Fruit fly (Drosophila melanogaster) whole organism, adult: ENCODE results near the gene exd.

ENCODE experiments used
- CG11617 ChIP-seq: fragments of 200-800 bp; sonication (Bioruptor generic); optimal IDR thresholded peaks from 2 replicates; lab custom pipeline; 2017; ENCODE audit warnings: mild to moderate bottlenecking, missing biosample characterization, missing genetic modification reagents, missing genetic modification characterization
- CG12768 ChIP-seq: fragments of 200-800 bp; sonication (Bioruptor generic); optimal IDR thresholded peaks from 2 replicates; lab custom pipeline; 2017; ENCODE audit warnings: missing biosample characterization, missing genetic modification characterization, mild to moderate bottlenecking, moderate library complexity, missing genetic modification reagents
- CG14711 ChIP-seq: fragments of 200-800 bp; sonication (Bioruptor generic); optimal IDR thresholded peaks from 2 replicates; lab custom pipeline; 2018; ENCODE audit warnings: missing biosample characterization, mild to moderate bottlenecking, missing genetic modification characterization, moderate library complexity
- CG1620 ChIP-seq: fragments of 200-800 bp; sonication (Bioruptor generic); optimal IDR thresholded peaks from 2 replicates; lab custom pipeline; 2016; ENCODE audit warnings: missing biosample characterization, missing genetic modification characterization
- CG33017 ChIP-seq: fragments of 200-800 bp; sonication (Bioruptor generic); optimal IDR thresholded peaks from 2 replicates; lab custom pipeline; 2018; ENCODE audit warnings: missing biosample characterization, mild to moderate bottlenecking, missing genetic modification characterization, moderate library complexity
- CG5204 ChIP-seq: fragments of 200-800 bp; sonication (Bioruptor generic); optimal IDR thresholded peaks from 2 replicates; lab custom pipeline; 2016; ENCODE audit warnings: missing biosample characterization, missing genetic modification characterization
- CG7045 ChIP-seq: fragments of 200-800 bp; sonication (Bioruptor generic); optimal IDR thresholded peaks from 2 replicates; lab custom pipeline; 2017; ENCODE audit warnings: missing biosample characterization, mild to moderate bottlenecking, missing genetic modification characterization
- CG7101 ChIP-seq: fragments of 200-800 bp; sonication (Bioruptor generic); optimal IDR thresholded peaks from 2 replicates; lab custom pipeline; 2018; ENCODE audit warnings: missing biosample characterization, mild to moderate bottlenecking, missing genetic modification characterization, moderate library complexity
- Clk ChIP-seq: fragments of 200-800 bp; sonication (Bioruptor generic); optimal IDR thresholded peaks from 2 replicates; lab custom pipeline; 2017; ENCODE audit warnings: missing biosample characterization, missing genetic modification characterization
- Crg-1 ChIP-seq: fragments of 200-800 bp; sonication (Bioruptor generic); optimal IDR thresholded peaks from 2 replicates; lab custom pipeline; 2016; ENCODE audit warnings: missing biosample characterization, missing genetic modification characterization
- Hr96 ChIP-seq: fragments of 200-800 bp; sonication (Bioruptor generic); optimal IDR thresholded peaks from 2 replicates; lab custom pipeline; 2016; ENCODE audit warnings: missing biosample characterization, missing genetic modification characterization
- Mnt ChIP-seq: fragments of 200-800 bp; sonication (Bioruptor generic); optimal IDR thresholded peaks from 2 replicates; lab custom pipeline; 2016; ENCODE audit warnings: missing biosample characterization, mild to moderate bottlenecking, missing genetic modification characterization
- cic ChIP-seq: fragments of 200-800 bp; sonication (Bioruptor generic); optimal IDR thresholded peaks from 2 replicates; lab custom pipeline; 2017; ENCODE audit warnings: missing biosample characterization, mild to moderate bottlenecking, missing genetic modification characterization, moderate library complexity
- cnc ChIP-seq, 2 experiments: fragments of >200 bp; optimal IDR thresholded peaks; 2 replicates each; lab custom pipeline; 2017
- kay ChIP-seq: fragments of 200-800 bp; sonication (Bioruptor generic); peaks from one replicate; lab custom pipeline; 2016; ENCODE audit warnings: missing biosample characterization, missing genetic modification characterization, borderline replicate concordance
- ovo ChIP-seq: fragments of 200-800 bp; sonication (Bioruptor generic); optimal IDR thresholded peaks from 2 replicates; lab custom pipeline; 2016; ENCODE audit warnings: missing biosample characterization, missing genetic modification characterization

exd gene

DNA sequence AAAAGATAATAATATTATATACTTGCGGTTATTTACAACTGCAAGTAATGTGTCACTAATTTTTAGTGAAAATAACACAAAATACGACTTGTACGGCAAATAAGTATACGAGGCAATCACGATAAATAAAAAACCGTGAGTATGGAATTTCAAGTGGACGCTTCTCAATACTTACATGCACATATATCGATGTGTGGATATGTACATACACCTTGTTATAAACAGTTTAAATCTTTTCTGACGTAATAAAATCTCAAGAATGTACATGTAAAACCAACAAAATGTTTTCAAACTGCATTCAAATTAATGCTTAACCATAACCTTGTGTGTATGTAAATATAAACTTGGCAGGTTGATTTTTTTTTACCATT, 244 bp downstream of the exd start:
- TF ChIP-seq kay (GFP tag; lab: Kevin White, UChicago) (peak; percentile 93), CG11617 (GFP tag; lab: Kevin White, UChicago) (no peak), Mnt (GFP tag; lab: Kevin White, UChicago) (peak; percentile 2)

DNA sequence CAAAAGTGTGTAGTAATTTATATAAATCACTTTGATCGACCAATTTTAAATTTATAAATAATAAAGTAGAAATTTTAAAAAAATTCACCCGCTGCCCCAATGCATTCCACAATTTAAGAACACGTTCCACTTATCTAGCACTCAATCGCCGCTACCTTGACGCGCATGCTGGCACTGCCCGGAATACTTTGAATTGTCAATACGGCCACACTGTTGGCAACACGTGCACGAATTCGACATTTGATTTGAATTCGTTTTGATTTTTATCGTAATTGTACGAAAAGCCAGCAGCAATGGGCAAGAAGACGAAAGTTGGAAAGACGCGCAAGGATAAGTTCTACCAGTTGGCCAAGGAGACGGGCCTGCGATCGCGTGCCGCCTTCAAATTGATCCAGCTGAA, 4.6 kb downstream of the exd start, which contains the start of gene CG8939:
TSS of gene CG8939 (plus strand) at position 186 of the 400 bp plus-strand sequence.
- no peak for TF ChIP-seq Hr96
- no peak for TF ChIP-seq kay (GFP tag; lab: Kevin White, UChicago)
- TF ChIP-seq Clk (GFP tag; lab: Kevin White, UChicago): no peak
- TF ChIP-seq CG14711 (tag; lab: Kevin White, UChicago): no peak
- TF ChIP-seq CG33017 (tag; lab: Kevin White, UChicago): no peak
- TF ChIP-seq Mnt (GFP tag; lab: Kevin White, UChicago): peak; percentile 99

DNA sequence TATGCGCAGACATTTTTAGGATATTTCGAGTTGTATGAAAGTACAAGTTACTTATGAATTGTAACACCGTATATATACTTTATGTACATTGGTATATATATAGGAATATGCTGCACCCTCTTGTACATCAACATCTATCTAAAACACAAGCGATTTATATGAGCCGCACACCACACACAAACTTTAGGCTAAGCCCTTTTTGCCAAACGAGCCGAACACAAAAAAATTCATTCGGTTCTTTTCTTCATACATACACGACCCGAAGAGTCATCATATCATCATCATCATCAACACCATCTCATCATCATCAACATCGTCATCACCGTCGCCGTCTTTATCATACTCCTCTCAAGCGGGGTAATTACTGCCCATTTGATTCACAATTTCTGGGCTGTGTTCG, 12.8 kb downstream of the exd start:
- TF ChIP-seq kay (GFP tag; lab: Kevin White, UChicago): peak; percentile 74
- no peak for TF ChIP-seq cnc (optimal IDR thresholded peaks at IDR 0.05; lab: Kevin White, UChicago)

DNA sequence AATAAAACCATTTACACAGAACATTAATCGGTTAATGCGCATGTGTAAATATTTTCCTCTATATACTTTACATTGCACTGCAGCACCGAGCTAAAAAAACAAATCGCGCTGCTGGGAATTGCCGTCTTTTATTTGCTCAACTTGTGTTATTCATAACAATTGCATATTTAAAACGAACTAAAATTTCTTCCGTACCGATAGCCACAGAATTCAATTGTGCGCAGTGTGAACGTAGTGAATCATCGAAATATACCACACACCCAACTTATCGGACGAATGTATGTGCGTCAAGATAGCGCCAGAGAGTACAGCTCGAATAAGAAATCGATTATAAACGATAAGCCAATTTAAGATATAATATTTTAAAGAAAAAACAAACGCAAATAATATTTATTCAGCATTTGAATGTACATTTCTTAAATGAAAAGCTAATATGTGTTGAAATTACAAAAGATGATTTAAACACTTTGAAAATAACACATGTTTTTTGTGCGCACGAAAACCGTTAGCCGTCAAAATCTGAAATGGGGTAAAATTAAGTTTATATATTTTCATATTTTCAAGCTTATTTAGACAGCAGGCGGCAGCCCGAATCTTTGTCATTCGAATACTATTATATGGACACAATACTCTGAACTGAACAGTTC, 13.4 kb downstream of the exd start, which contains the start of the genes vap and CG12698:
TSS of gene vap (minus strand) at position 262 of the 647 bp plus-strand sequence.
TSS of gene CG12698 (plus strand) at position 597 of the 647 bp plus-strand sequence.
- peak; percentile 24 for TF ChIP-seq ovo (GFP tag; lab: Kevin White, UChicago)
- peak; percentile 56 for TF ChIP-seq kay (GFP tag; lab: Kevin White, UChicago)
- no peak for TF ChIP-seq CG14711 (tag; lab: Kevin White, UChicago)

DNA sequence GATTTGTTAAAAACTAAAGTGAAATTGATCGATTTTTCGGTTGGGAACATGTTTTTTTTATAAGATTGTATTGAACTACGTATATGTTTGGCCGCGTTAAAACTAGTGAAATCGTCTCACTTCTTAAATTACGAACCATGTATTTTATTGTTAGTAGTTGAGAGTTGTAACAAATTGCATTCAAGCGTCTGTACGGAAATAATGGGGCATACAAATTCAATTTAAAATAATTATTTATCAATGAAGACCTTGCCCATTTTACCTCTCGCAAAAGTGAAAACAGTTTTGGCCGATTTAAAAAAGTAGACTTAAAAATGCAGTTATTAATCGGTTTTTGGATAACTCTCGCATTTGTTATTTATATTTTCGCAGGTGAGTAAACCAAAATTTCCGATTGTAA, 16.5 kb downstream of the exd start, which contains the start of gene Muc14A:
TSS of gene Muc14A (plus strand) at position 301 of the 400 bp plus-strand sequence.
- TF ChIP-seq cnc (optimal IDR thresholded peaks at IDR 0.05; lab: Kevin White, UChicago): no peak
- no peak for TF ChIP-seq Hr96
- no peak for TF ChIP-seq CG5204 (GFP tag; lab: Kevin White, UChicago)
- TF ChIP-seq ovo (GFP tag; lab: Kevin White, UChicago): no peak
- no peak for TF ChIP-seq CG7045
- no peak for TF ChIP-seq CG14711 (tag; lab: Kevin White, UChicago)
- TF ChIP-seq Crg-1: no peak
- TF ChIP-seq CG33017 (tag; lab: Kevin White, UChicago): no peak
- no peak for TF ChIP-seq kay (GFP tag; lab: Kevin White, UChicago)
- no peak for TF ChIP-seq CG7101 (tag; lab: Kevin White, UChicago)
- TF ChIP-seq cic: no peak
- TF ChIP-seq Mnt (GFP tag; lab: Kevin White, UChicago): no peak
- no peak for TF ChIP-seq CG12768 (GFP tag; lab: Kevin White, UChicago)
- TF ChIP-seq CG1620 (GFP tag; lab: Kevin White, UChicago): no peak
